Fruit fly (Drosophila melanogaster) whole organism, embryonic: ENCODE results near the gene RpS8.
A peak's percentile ranks its signal among the peaks of the same experiment; 100 is the strongest.

Experiments used
- Bdp1 ChIP-seq: fragments of 200-800 bp; sonication (Bioruptor generic); optimal IDR thresholded peaks from 3 replicates; lab custom pipeline; 2016; ENCODE audit warnings: missing biosample characterization, missing genetic modification characterization
- BtbVII ChIP-seq: fragments of 200-800 bp; sonication (Bioruptor generic); optimal IDR thresholded peaks from 3 replicates; lab custom pipeline; 2017; ENCODE audit warnings: missing biosample characterization, mild to moderate bottlenecking, missing genetic modification characterization
- CG10274 ChIP-seq: fragments of 200-800 bp; sonication (Bioruptor generic); optimal IDR thresholded peaks from 3 replicates; lab custom pipeline; 2017; ENCODE audit warnings: missing biosample characterization, mild to moderate bottlenecking, missing genetic modification characterization
- CG11398 ChIP-seq: fragments of 200-800 bp; sonication (Bioruptor generic); optimal IDR thresholded peaks from 2 replicates; lab custom pipeline; 2016; ENCODE audit warnings: missing biosample characterization, missing genetic modification characterization
- CG11696 ChIP-seq: fragments of 200-800 bp; sonication (Bioruptor generic); IDR thresholded peaks from 2 replicates; pipeline ENCODE4 v1.3.6; 2022; ENCODE audit warnings: missing biosample characterization, missing genetic modification characterization
- CG12071 ChIP-seq: fragments of 200-800 bp; sonication (Bioruptor generic); optimal IDR thresholded peaks from 3 replicates; lab custom pipeline; 2018; ENCODE audit warnings: missing biosample characterization, mild to moderate bottlenecking, missing genetic modification characterization
- CG12104 ChIP-seq: fragments of 200-800 bp; sonication (Bioruptor generic); optimal IDR thresholded peaks from 3 replicates; lab custom pipeline; 2016; ENCODE audit warnings: missing biosample characterization, missing genetic modification characterization
- CG1233 ChIP-seq: fragments of 200-800 bp; sonication (Bioruptor generic); optimal IDR thresholded peaks from 4 replicates; lab custom pipeline; 2018; ENCODE audit warnings: missing biosample characterization, mild to moderate bottlenecking, missing genetic modification characterization
- CG13123 ChIP-seq: fragments of 200-800 bp; sonication (Bioruptor generic); optimal IDR thresholded peaks from 2 replicates; lab custom pipeline; 2016; ENCODE audit warnings: missing biosample characterization, missing genetic modification characterization
- CG13296 ChIP-seq: fragments of 200-800 bp; sonication (Bioruptor generic); optimal IDR thresholded peaks from 3 replicates; lab custom pipeline; 2018; ENCODE audit warnings: missing biosample characterization, mild to moderate bottlenecking, missing genetic modification characterization
- CG14441 ChIP-seq: fragments of 200-800 bp; sonication (Bioruptor generic); IDR thresholded peaks from 2 replicates; pipeline ENCODE4 v1.3.6; 2022; ENCODE audit warnings: missing biosample characterization, missing genetic modification characterization
- CG14965 ChIP-seq: fragments of 200-800 bp; sonication (Bioruptor generic); optimal IDR thresholded peaks from 2 replicates; lab custom pipeline; 2016; ENCODE audit warnings: missing biosample characterization, missing genetic modification characterization, borderline replicate concordance
- CG15696 ChIP-seq: fragments of 200-800 bp; sonication (Bioruptor generic); optimal IDR thresholded peaks from 2 replicates; lab custom pipeline; 2019; ENCODE audit warnings: missing biosample characterization, mild to moderate bottlenecking, missing genetic modification characterization, moderate library complexity
- CG16813 ChIP-seq: fragments of 200-800 bp; sonication (Bioruptor generic); IDR thresholded peaks from 3 replicates; pipeline ENCODE4 v1.3.6; 2022; ENCODE audit warnings: missing biosample characterization, missing genetic modification characterization; ENCODE audit not compliant: partially characterized antibody
- CG17359 ChIP-seq: fragments of 200-800 bp; sonication (Bioruptor generic); optimal IDR thresholded peaks from 3 replicates; lab custom pipeline; 2018; ENCODE audit warnings: missing biosample characterization, mild to moderate bottlenecking, missing genetic modification characterization, moderate library complexity
- CG18599 ChIP-seq: fragments of 200-800 bp; sonication (Bioruptor generic); optimal IDR thresholded peaks from 3 replicates; lab custom pipeline; 2017; ENCODE audit warnings: missing biosample characterization, missing genetic modification characterization, mild to moderate bottlenecking, moderate library complexity, missing genetic modification reagents
- CG2116 ChIP-seq: fragments of 200-800 bp; sonication (Bioruptor generic); optimal IDR thresholded peaks from 3 replicates; lab custom pipeline; 2018; ENCODE audit warnings: missing biosample characterization, mild to moderate bottlenecking, missing genetic modification characterization
- CG2678 ChIP-seq: fragments of 200-800 bp; sonication (Bioruptor generic); optimal IDR thresholded peaks from 3 replicates; lab custom pipeline; 2019; ENCODE audit warnings: missing biosample characterization, mild to moderate bottlenecking, missing genetic modification characterization, moderate library complexity
- CG31224 ChIP-seq: fragments of 200-800 bp; sonication (Bioruptor generic); IDR thresholded peaks from 2 replicates; pipeline ENCODE4 v1.3.6; 2022; ENCODE audit warnings: missing biosample characterization, missing genetic modification characterization
- CG31365 ChIP-seq: fragments of 200-800 bp; sonication (Bioruptor generic); optimal IDR thresholded peaks from 2 replicates; lab custom pipeline; 2018; ENCODE audit warnings: missing biosample characterization, mild to moderate bottlenecking, missing genetic modification characterization
- CG31388 ChIP-seq: fragments of 200-800 bp; sonication (Bioruptor generic); optimal IDR thresholded peaks from 2 replicates; lab custom pipeline; 2016; ENCODE audit warnings: missing biosample characterization, missing genetic modification characterization
- CG3281 ChIP-seq: fragments of 200-800 bp; sonication (Bioruptor generic); optimal IDR thresholded peaks from 3 replicates; lab custom pipeline; 2017; ENCODE audit warnings: missing biosample characterization, mild to moderate bottlenecking, missing genetic modification characterization
- CG6854 ChIP-seq: fragments of 200-800 bp; sonication (Bioruptor generic); optimal IDR thresholded peaks from 3 replicates; lab custom pipeline; 2017; ENCODE audit warnings: missing biosample characterization, mild to moderate bottlenecking, missing genetic modification characterization
- D19B ChIP-seq: fragments of 200-800 bp; sonication (Bioruptor generic); optimal IDR thresholded peaks from 2 replicates; lab custom pipeline; 2017; ENCODE audit warnings: missing biosample characterization, mild to moderate bottlenecking, missing genetic modification characterization
- Deaf1 ChIP-seq: fragments of 200-800 bp; optimal IDR thresholded peaks from 3 replicates; lab custom pipeline; 2019; ENCODE audit warnings: missing biosample characterization, mild to moderate bottlenecking, missing genetic modification characterization, moderate library complexity
- Eip74EF ChIP-seq, 2 experiments: fragments of 200-800 bp in 1 of 2; fragments of >200 bp in 1 of 2; sonication (Bioruptor generic) in 1 of 2; optimal IDR thresholded peaks; 2 replicates each; lab custom pipeline; 2017 to 2019; ENCODE audit warnings: missing biosample characterization in 2 of 2, missing genetic modification characterization in 2 of 2, mild to moderate bottlenecking in 1 of 2, moderate library complexity in 1 of 2
- Fer1 ChIP-seq: fragments of 200-800 bp; sonication (Bioruptor generic); optimal IDR thresholded peaks from 2 replicates; lab custom pipeline; 2017; ENCODE audit warnings: missing biosample characterization, mild to moderate bottlenecking, missing genetic modification characterization
- HHEX ChIP-seq: fragments of 200-800 bp; sonication (Bioruptor generic); optimal IDR thresholded peaks from 3 replicates; lab custom pipeline; 2017; ENCODE audit warnings: missing biosample characterization, mild to moderate bottlenecking, missing genetic modification characterization, missing genetic modification reagents
- Hand ChIP-seq: fragments of 200-800 bp; sonication (Bioruptor generic); optimal IDR thresholded peaks from 2 replicates; lab custom pipeline; 2017; ENCODE audit warnings: mild to moderate bottlenecking, missing biosample characterization, missing genetic modification reagents, missing genetic modification characterization
- Hey ChIP-seq: fragments of 200-800 bp; sonication (Bioruptor generic); optimal IDR thresholded peaks from 3 replicates; lab custom pipeline; 2018; ENCODE audit warnings: missing biosample characterization, mild to moderate bottlenecking, missing genetic modification characterization
- HmgD ChIP-seq: fragments of 200-800 bp; sonication (Bioruptor generic); optimal IDR thresholded peaks from 3 replicates; lab custom pipeline; 2016; ENCODE audit warnings: missing biosample characterization, missing genetic modification characterization
- Hmr ChIP-seq: fragments of 200-800 bp; sonication (Bioruptor generic); optimal IDR thresholded peaks from 3 replicates; lab custom pipeline; 2017; ENCODE audit warnings: mild to moderate bottlenecking, missing biosample characterization, missing genetic modification reagents, missing genetic modification characterization
- Jarid2 ChIP-seq: fragments of 200-800 bp; sonication (Bioruptor generic); optimal IDR thresholded peaks from 3 replicates; lab custom pipeline; 2017; ENCODE audit warnings: mild to moderate bottlenecking, missing biosample characterization, missing genetic modification reagents, missing genetic modification characterization
- Med ChIP-seq: fragments of 200-800 bp; sonication (Bioruptor generic); peaks from one replicate; lab custom pipeline; 2016; ENCODE audit warnings: missing biosample characterization, missing genetic modification characterization, mild to moderate bottlenecking, inconsistent platforms, moderate library complexity
- Meics ChIP-seq: fragments of 200-800 bp; sonication (Bioruptor generic); optimal IDR thresholded peaks from 2 replicates; lab custom pipeline; 2017; ENCODE audit warnings: missing biosample characterization, mild to moderate bottlenecking, missing genetic modification characterization
- Mes4 ChIP-seq: fragments of 200-800 bp; sonication (Bioruptor generic); optimal IDR thresholded peaks from 2 replicates; lab custom pipeline; 2016; ENCODE audit warnings: missing biosample characterization, missing genetic modification characterization
- Opbp ChIP-seq: fragments of 200-800 bp; sonication (Bioruptor generic); IDR thresholded peaks from 3 replicates; pipeline ENCODE4 v1.3.6; 2022; ENCODE audit warnings: missing biosample characterization, missing genetic modification characterization; ENCODE audit not compliant: partially characterized antibody
- Taf1 ChIP-seq: fragments of 200-800 bp; sonication (Bioruptor generic); IDR thresholded peaks from 2 replicates; pipeline ENCODE4 v1.3.6; 2022; ENCODE audit warnings: missing biosample characterization, missing genetic modification characterization
- abd-A ChIP-seq: fragments of 200-800 bp; sonication (Bioruptor generic); optimal IDR thresholded peaks from 3 replicates; lab custom pipeline; 2019; ENCODE audit warnings: missing biosample characterization, mild to moderate bottlenecking, missing genetic modification characterization, moderate library complexity
- btn ChIP-seq: fragments of 200-800 bp; sonication (Bioruptor generic); optimal IDR thresholded peaks from 2 replicates; lab custom pipeline; 2016; ENCODE audit warnings: missing biosample characterization, missing genetic modification characterization
- caup ChIP-seq: fragments of 200-800 bp; sonication (Bioruptor generic); optimal IDR thresholded peaks from 3 replicates; lab custom pipeline; 2017; ENCODE audit warnings: missing biosample characterization, mild to moderate bottlenecking, missing genetic modification characterization, moderate library complexity; ENCODE audit not compliant: severe bottlenecking
- ci ChIP-seq: fragments of 200-800 bp; sonication (Bioruptor generic); IDR thresholded peaks from 3 replicates; pipeline ENCODE4 v1.3.6; 2022; ENCODE audit warnings: missing biosample characterization, missing genetic modification characterization
- her ChIP-seq: fragments of 200-800 bp; sonication (Bioruptor generic); optimal IDR thresholded peaks from 2 replicates; lab custom pipeline; 2016; ENCODE audit warnings: missing biosample characterization, missing genetic modification characterization
- inv ChIP-seq: fragments of 200-800 bp; sonication (Bioruptor generic); IDR thresholded peaks from 2 replicates; pipeline ENCODE4 v1.3.6; 2022; ENCODE audit warnings: missing biosample characterization, missing genetic modification characterization; ENCODE audit not compliant: partially characterized antibody
- lab ChIP-seq: fragments of 200-800 bp; sonication (Bioruptor generic); optimal IDR thresholded peaks from 3 replicates; lab custom pipeline; 2017; ENCODE audit warnings: missing biosample characterization, missing genetic modification characterization, mild to moderate bottlenecking, moderate library complexity, missing genetic modification reagents
- sens ChIP-seq: fragments of 200-800 bp; sonication (Bioruptor generic); peaks from one replicate; lab custom pipeline; 2016; ENCODE audit warnings: missing biosample characterization, missing genetic modification characterization
- sens-2 ChIP-seq: fragments of 200-800 bp; sonication (Bioruptor generic); IDR thresholded peaks from 2 replicates; pipeline ENCODE4 v1.3.6; 2022; ENCODE audit warnings: missing biosample characterization, missing genetic modification characterization
- slbo ChIP-seq: fragments of 200-800 bp; sonication (Bioruptor generic); IDR thresholded peaks from 2 replicates; pipeline ENCODE4 v1.3.6; 2022; ENCODE audit warnings: missing biosample characterization, missing genetic modification characterization
- stc ChIP-seq: fragments of 200-800 bp; sonication (Bioruptor generic); IDR thresholded peaks from 2 replicates; pipeline ENCODE4 v1.3.6; 2022; ENCODE audit warnings: missing biosample characterization, missing genetic modification characterization
- zf30C ChIP-seq: fragments of 200-800 bp; sonication (Bioruptor generic); optimal IDR thresholded peaks from 3 replicates; lab custom pipeline; 2018; ENCODE audit warnings: missing biosample characterization, mild to moderate bottlenecking, missing genetic modification characterization

The RpS8 gene

DNA sequence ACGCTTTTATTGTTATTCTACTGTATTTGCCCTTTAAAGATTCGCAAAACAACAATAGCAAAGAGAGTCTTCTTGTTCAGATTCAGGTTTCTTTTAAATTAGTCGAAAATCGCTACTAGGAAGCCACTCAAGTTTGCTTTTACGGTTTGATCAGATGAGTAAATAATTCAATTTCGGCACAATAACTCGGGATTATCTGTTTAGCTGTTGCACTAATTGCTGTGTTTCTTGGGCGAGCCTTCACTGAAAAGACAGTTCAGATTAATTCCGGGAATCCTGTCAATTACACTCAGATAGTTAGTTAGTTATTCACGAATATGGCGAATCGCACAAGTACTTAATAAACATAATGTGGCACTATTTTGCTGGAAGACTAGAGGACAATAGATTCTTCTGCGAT is 5.3 kb downstream of the RpS8 start:
- no peak for TF ChIP-seq CG12104
- TF ChIP-seq CG2116 (GFP tag; lab: Kevin White, UChicago): no peak
- TF ChIP-seq Hmr (GFP tag; lab: Kevin White, UChicago): peak; percentile 45
- no peak for TF ChIP-seq CG13123
- peak; percentile 58 for TF ChIP-seq Fer1
- peak; percentile 14 for TF ChIP-seq CG13296 (GFP tag; lab: Kevin White, UChicago)
- TF ChIP-seq sens-2 (GFP tag; lab: Robert Waterston, UW): no peak
- peak; percentile 29 for TF ChIP-seq CG2678 (tag; lab: Kevin White, UChicago)
- peak; percentile 18 for TF ChIP-seq CG6854 (GFP tag; lab: Kevin White, UChicago)
- TF ChIP-seq zf30C (GFP tag; lab: Kevin White, UChicago): no peak
- peak; percentile 2 for TF ChIP-seq Meics (GFP tag; lab: Kevin White, UChicago)
- no peak for TF ChIP-seq CG16813 (GFP tag; lab: Robert Waterston, UW)
- TF ChIP-seq lab (GFP tag; lab: Kevin White, UChicago): peak; percentile 43
- TF ChIP-seq sens (GFP tag; lab: Kevin White, UChicago): peak; percentile 3
- peak; percentile 15 for TF ChIP-seq HHEX
- no peak for TF ChIP-seq Taf1 (GFP tag; lab: Robert Waterston, UW)
- TF ChIP-seq Jarid2: no peak
- no peak for TF ChIP-seq ci (GFP tag; lab: Robert Waterston, UW)
- TF ChIP-seq Hey (tag; lab: Kevin White, UChicago): no peak
- TF ChIP-seq CG14441 (GFP tag; lab: Robert Waterston, UW): no peak
- TF ChIP-seq CG15696: no peak
- no peak for TF ChIP-seq Bdp1 (GFP tag; lab: Kevin White, UChicago)
- TF ChIP-seq inv (GFP tag; lab: Robert Waterston, UW): no peak
- peak; percentile 12 for TF ChIP-seq CG12071
- no peak for TF ChIP-seq D19B (GFP tag; lab: Kevin White, UChicago)
- TF ChIP-seq Eip74EF (GFP tag; optimal IDR thresholded peaks at IDR 0.05; lab: Kevin White, UChicago): peak in 1 of 2 experiments; percentile 7
- TF ChIP-seq Mes4 (GFP tag; lab: Kevin White, UChicago): no peak
- TF ChIP-seq Med (GFP tag; lab: Kevin White, UChicago): peak; percentile 16
- no peak for TF ChIP-seq CG11696
- TF ChIP-seq BtbVII (GFP tag; lab: Kevin White, UChicago): peak; percentile 48
- TF ChIP-seq HmgD (GFP tag; lab: Kevin White, UChicago): no peak
- TF ChIP-seq CG3281: peak; percentile 5
- TF ChIP-seq btn (GFP tag; lab: Kevin White, UChicago): no peak
- no peak for TF ChIP-seq abd-A (tag; lab: Kevin White, UChicago)
- no peak for TF ChIP-seq CG31388 (GFP tag; lab: Kevin White, UChicago)
- TF ChIP-seq her: no peak
- TF ChIP-seq CG1233 (GFP tag; lab: Kevin White, UChicago): no peak
- no peak for TF ChIP-seq CG17359 (tag; lab: Kevin White, UChicago)
- TF ChIP-seq CG31365: peak; percentile 11
- TF ChIP-seq stc (GFP tag; lab: Robert Waterston, UW): no peak
- TF ChIP-seq Opbp: no peak
- peak; percentile 14 for TF ChIP-seq caup
- TF ChIP-seq CG14965: no peak
- no peak for TF ChIP-seq slbo (GFP tag; lab: Robert Waterston, UW)
- peak; percentile 31 for TF ChIP-seq Hand (GFP tag; lab: Kevin White, UChicago)
- peak; percentile 60 for TF ChIP-seq CG18599 (GFP tag; lab: Kevin White, UChicago)
- TF ChIP-seq CG10274 (GFP tag; lab: Kevin White, UChicago): no peak
- no peak for TF ChIP-seq CG11398
- TF ChIP-seq Deaf1 (tag; lab: Kevin White, UChicago): no peak
- TF ChIP-seq CG31224 (GFP tag; lab: Robert Waterston, UW): no peak
